Worm (Caenorhabditis elegans): ENCODE results near the gene spin-1.

Gene spin-1

DNA sequence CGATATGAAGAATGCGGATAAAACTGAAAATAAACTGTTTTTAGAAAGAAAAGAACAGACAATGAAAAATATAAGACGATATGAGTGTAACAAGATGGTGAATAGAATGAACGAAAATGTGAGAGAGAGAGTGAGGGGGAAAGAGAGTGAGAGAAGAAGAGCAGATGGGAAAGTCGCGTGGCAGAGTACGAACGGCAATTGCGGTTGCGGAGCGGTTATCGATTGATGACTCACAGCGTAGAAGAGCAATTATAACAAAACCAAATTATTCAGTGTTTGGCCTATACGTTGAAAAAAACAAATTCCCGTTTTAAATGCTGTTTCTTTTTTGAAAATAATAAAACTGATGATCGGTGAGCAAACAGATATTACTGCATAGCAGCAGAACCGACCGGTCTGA lies 49.4 kb upstream of the spin-1 start, which contains the start of gene pqn-53 (continued):
- no peak for TF ChIP-seq ctbp-1 (GFP tag; IDR thresholded peaks at IDR 0.05)
- TF ChIP-seq Y105C5A.15 (GFP tag; IDR thresholded peaks at IDR 0.05), result no peak
- TF ChIP-seq F10B5.3 (tag; optimal IDR thresholded peaks at IDR 0.05), result no peak
- TF ChIP-seq hlh-11 (tag; optimal IDR thresholded peaks at IDR 0.05), result peak; percentile 28
- no peak for TF ChIP-seq zip-2 (tag; optimal IDR thresholded peaks at IDR 0.05)
- no peak for TF ChIP-seq ama-1 (optimal IDR thresholded peaks at IDR 0.05)
- peak; percentile 14 for TF ChIP-seq dve-1 (tag; optimal IDR thresholded peaks at IDR 0.05; ENCODE audit: insufficient read depth)
- TF ChIP-seq nhr-237 (tag; optimal IDR thresholded peaks at IDR 0.05), result no peak
- TF ChIP-seq hmg-1.1 (GFP tag; IDR thresholded peaks at IDR 0.05), result 0 out of 2 replicates have a peak, but pooled peaks have one; percentile 15
- TF ChIP-seq daf-8 (GFP tag; IDR thresholded peaks at IDR 0.05), result no peak
- TF ChIP-seq hlh-30 (tag; optimal IDR thresholded peaks at IDR 0.05; ENCODE audit: insufficient read depth), result peak; percentile 41
- no peak for TF ChIP-seq aly-2 (tag; optimal IDR thresholded peaks at IDR 0.05)
- peak; percentile 26 for TF ChIP-seq nhr-28 (tag; optimal IDR thresholded peaks at IDR 0.05)
- TF ChIP-seq mxl-2 (GFP tag; conservative IDR thresholded peaks at IDR 0.05), result no peak
- TF ChIP-seq rbr-2 (tag; optimal IDR thresholded peaks at IDR 0.05), result no peak

DNA sequence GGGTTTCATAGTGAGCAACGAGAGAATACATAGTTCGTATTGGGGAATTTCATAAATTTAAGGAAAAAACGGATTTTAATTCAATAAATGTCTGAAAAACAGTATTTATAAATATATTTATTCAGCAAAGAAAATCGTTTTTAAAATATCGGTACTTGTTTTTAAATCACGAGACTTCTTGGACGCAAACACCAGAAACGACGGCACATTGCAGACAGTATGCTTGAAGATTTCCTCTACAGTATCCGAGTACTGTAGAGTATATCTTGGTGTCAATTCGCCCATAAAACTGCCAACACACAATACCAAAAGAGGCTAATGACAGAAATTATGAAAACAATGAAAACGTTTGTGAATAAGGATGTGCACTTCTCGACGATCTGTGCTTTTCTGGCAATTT lies 48.9 kb upstream of the spin-1 start:
- TF ChIP-seq aha-1 (tag), result peak; percentile 58
- TF ChIP-seq lsy-2 (tag; optimal IDR thresholded peaks at IDR 0.05), result peak in 1 of 2 experiments; percentile 32
- TF ChIP-seq zag-1 (tag; optimal IDR thresholded peaks at IDR 0.05), result no peak
- TF ChIP-seq lin-15B (tag; optimal IDR thresholded peaks at IDR 0.05), result no peak
- TF ChIP-seq hlh-30 (tag; optimal IDR thresholded peaks at IDR 0.05; ENCODE audit: insufficient read depth), result peak; percentile 85

DNA sequence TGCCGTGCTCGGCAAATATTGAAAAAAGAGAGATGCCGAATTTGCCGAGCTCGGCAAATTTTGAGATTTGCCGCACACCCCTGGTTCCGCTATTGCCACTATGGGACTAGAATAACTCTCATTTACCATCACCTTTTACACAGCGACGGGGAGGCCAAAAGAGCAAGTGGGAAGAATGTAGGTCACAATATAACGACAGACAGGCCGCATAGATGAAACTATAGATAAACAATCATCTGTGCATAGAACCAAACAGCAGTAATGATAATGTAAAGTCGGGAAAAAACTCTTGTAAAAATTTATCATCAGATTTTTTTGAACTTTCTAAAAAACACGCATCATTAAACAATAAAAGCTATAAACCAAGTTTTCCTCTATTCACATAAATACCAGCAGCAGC lies 46.4 kb upstream of the spin-1 start, which contains the start of gene kmo-2:
Gene kmo-2, minus strand, starts transcription at position 101 of the 400 bp plus-strand sequence.
- TF ChIP-seq F26F4.8 (GFP tag; conservative IDR thresholded peaks at IDR 0.05) (no peak), set-16 (GFP tag; IDR thresholded peaks at IDR 0.05) (no peak), zip-11 (GFP tag; IDR thresholded peaks at IDR 0.05) (no peak), lin-38 (GFP tag; IDR thresholded peaks at IDR 0.05) (no peak), dpl-1 (GFP tag; optimal IDR thresholded peaks at IDR 0.05) (no peak), hmg-1.1 (GFP tag; IDR thresholded peaks at IDR 0.05) (no peak), T26A8.4 (GFP tag; IDR thresholded peaks at IDR 0.05) (no peak), arid-1 (GFP tag; conservative IDR thresholded peaks at IDR 0.05) (no peak), lin-13 (GFP tag; optimal IDR thresholded peaks at IDR 0.05) (no peak), nhr-11 (tag; optimal IDR thresholded peaks at IDR 0.05) (no peak), fkh-10 (GFP tag; optimal IDR thresholded peaks at IDR 0.05) (no peak)

DNA sequence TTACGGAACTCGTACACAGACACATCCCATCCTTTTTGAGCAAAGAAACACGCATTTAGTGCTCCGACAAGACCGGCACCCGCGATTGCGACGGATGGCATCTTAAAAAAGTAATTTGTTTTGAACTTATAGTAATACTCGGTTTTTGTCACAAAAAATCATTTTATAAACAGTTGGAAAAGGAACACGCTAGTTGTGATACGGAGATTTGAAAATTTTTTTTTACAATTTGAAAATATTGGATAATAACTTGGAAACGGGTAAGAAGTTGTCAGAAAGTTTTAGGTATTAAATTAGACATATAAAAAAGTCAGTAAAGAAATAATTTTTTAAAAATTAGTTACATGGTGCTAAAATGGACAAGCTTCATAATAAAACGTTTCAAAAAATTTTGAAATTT lies 44.4 kb upstream of the spin-1 start, which contains the start of gene kmo-1:
Gene kmo-1, minus strand, starts transcription at position 101 of the 400 bp plus-strand sequence.
- TF ChIP-seq fos-1 (tag; optimal IDR thresholded peaks at IDR 0.05), result no peak
- TF ChIP-seq mxl-2 (GFP tag; conservative IDR thresholded peaks at IDR 0.05), result no peak
- TF ChIP-seq fkh-10 (GFP tag; optimal IDR thresholded peaks at IDR 0.05), result no peak
- TF ChIP-seq nhr-6 (tag; optimal IDR thresholded peaks at IDR 0.05), result no peak
- no peak for TF ChIP-seq lsy-2 (tag; optimal IDR thresholded peaks at IDR 0.05)
- no peak for TF ChIP-seq nhr-10 (tag; optimal IDR thresholded peaks at IDR 0.05)
- TF ChIP-seq madf-5 (GFP tag; IDR thresholded peaks at IDR 0.05), result no peak
- no peak for TF ChIP-seq duxl-1 (tag; optimal IDR thresholded peaks at IDR 0.05; ENCODE audit: poor library complexity)
- TF ChIP-seq hlh-30 (tag; optimal IDR thresholded peaks at IDR 0.05; ENCODE audit: insufficient read depth), result no peak
- TF ChIP-seq ZK337.2 (GFP tag; IDR thresholded peaks at IDR 0.05), result no peak
- TF ChIP-seq ceh-62 (tag; optimal IDR thresholded peaks at IDR 0.05), result no peak
- TF ChIP-seq egl-27 (tag; optimal IDR thresholded peaks at IDR 0.05), result no peak
- TF ChIP-seq nhr-42 (GFP tag; IDR thresholded peaks at IDR 0.05), result no peak
- no peak for TF ChIP-seq nhr-11 (tag; optimal IDR thresholded peaks at IDR 0.05)
- TF ChIP-seq dve-1 (tag; optimal IDR thresholded peaks at IDR 0.05; ENCODE audit: insufficient read depth), result no peak
- no peak for TF ChIP-seq dmd-9 (GFP tag; IDR thresholded peaks at IDR 0.05)
- TF ChIP-seq lir-3 (tag; optimal IDR thresholded peaks at IDR 0.05), result no peak
